Worm (Caenorhabditis elegans) whole organism, L1 larva: ENCODE measurements around the gene F27E5.5.

ENCODE experiments used
- alr-1 ChIP-seq: fragments of 200-800 bp; sonication (Bioruptor generic); optimal IDR thresholded peaks from 2 replicates; lab custom pipeline; 2018; ENCODE audit warnings: borderline replicate concordance, mild to moderate bottlenecking, missing genetic modification characterization, missing compliant biosample characterization
- ceh-90 ChIP-seq: sonication (generic microtip); optimal IDR thresholded peaks from 2 replicates; lab custom pipeline; 2016; ENCODE audit warnings: missing genetic modification characterization, missing compliant biosample characterization
- ces-1 ChIP-seq: fragments of 150-350 bp; optimal IDR thresholded peaks from 2 replicates; lab custom pipeline; 2014; ENCODE audit warnings: missing biosample characterization, missing genetic modification reagents, missing genetic modification characterization
- dpl-1 ChIP-seq, 3 experiments: fragments of 150-350 bp in 2 of 3; sonication (generic microtip) in 1 of 3; optimal IDR thresholded peaks; 2 replicates each; lab custom pipeline; 2014 to 2017; ENCODE audit warnings: missing biosample characterization in 3 of 3, missing genetic modification characterization in 3 of 3, missing genetic modification reagents in 3 of 3
- efl-1 ChIP-seq, 4 experiments: fragments of 150-350 bp; optimal IDR thresholded peaks in 3 of 4; peaks in 1 of 4; 1 replicate in 1 of 4; 2 replicates in 3 of 4; lab custom pipeline; 2014; ENCODE audit warnings: missing biosample characterization in 2 of 4, missing genetic modification characterization in 2 of 4, missing genetic modification reagents in 2 of 4
- elt-3 ChIP-seq, 6 experiments: fragments of 150-350 bp in 1 of 6; sonication (generic microtip); optimal IDR thresholded peaks; 2 replicates each; lab custom pipeline; 2017 to 2018; ENCODE audit warnings: missing biosample characterization in 6 of 6, missing genetic modification characterization in 6 of 6, inconsistent platforms in 1 of 6
- hlh-4 ChIP-seq: sonication (generic microtip); optimal IDR thresholded peaks from 2 replicates; lab custom pipeline; 2016; ENCODE audit warnings: mild to moderate bottlenecking, missing genetic modification characterization, missing compliant biosample characterization
- lin-13 ChIP-seq: fragments of 150-350 bp; optimal IDR thresholded peaks from 2 replicates; lab custom pipeline; 2014; ENCODE audit warnings: missing biosample characterization, missing genetic modification reagents, missing genetic modification characterization
- nhr-12 ChIP-seq: sonication (generic microtip); optimal IDR thresholded peaks from 2 replicates; lab custom pipeline; 2017; ENCODE audit warnings: missing biosample characterization, missing genetic modification characterization
- nhr-19 ChIP-seq: fragments of 200-800 bp; sonication (Bioruptor generic); conservative IDR thresholded peaks from 2 replicates; pipeline ENCODE4 v1.3.6; 2022; ENCODE audit warnings: missing genetic modification characterization, missing compliant biosample characterization
- nhr-90 ChIP-seq: sonication (generic microtip); optimal IDR thresholded peaks from 2 replicates; lab custom pipeline; 2016; ENCODE audit warnings: mild to moderate bottlenecking, missing genetic modification characterization, missing compliant biosample characterization; ENCODE audit not compliant: poor library complexity
- pag-3 ChIP-seq: sonication (generic microtip); optimal IDR thresholded peaks from 2 replicates; lab custom pipeline; 2017; ENCODE audit warnings: missing genetic modification characterization, mild to moderate bottlenecking, missing compliant biosample characterization, antibody characterized with exemption, borderline replicate concordance; ENCODE audit not compliant: insufficient read depth
- sox-4 ChIP-seq: sonication (generic microtip); optimal IDR thresholded peaks from 2 replicates; lab custom pipeline; 2016; ENCODE audit warnings: missing genetic modification characterization, missing compliant biosample characterization
- sup-37 ChIP-seq: fragments of 200-800 bp; sonication (Bioruptor generic); optimal IDR thresholded peaks from 2 replicates; lab custom pipeline; 2018; ENCODE audit warnings: mild to moderate bottlenecking, missing genetic modification characterization, missing compliant biosample characterization
- tbx-2 ChIP-seq: sonication (generic microtip); optimal IDR thresholded peaks from 2 replicates; lab custom pipeline; 2016; ENCODE audit warnings: missing genetic modification characterization, missing compliant biosample characterization

Gene F27E5.5

ce11 chrII:10094190-10094923 lies 37.3 kb downstream of the F27E5.5 start, which contains the start of gene lact-2 (continued):
- TF ChIP-seq pag-3 (tag; lab: Kevin White, UChicago), result no peak

ce11 chrII:10093120-10093519 lies 38.5 kb downstream of the F27E5.5 start:
- TF ChIP-seq nhr-90 (tag; lab: Kevin White, UChicago) (no peak), efl-1 (optimal IDR thresholded peaks at IDR 0.05; lab: Kevin White, UChicago) (no peak), efl-1 (GFP tag; optimal IDR thresholded peaks at IDR 0.05 in 1 of 2; lab: Kevin White, UChicago) (peak in 1 of 2 experiments; percentile 79)

DNA sequence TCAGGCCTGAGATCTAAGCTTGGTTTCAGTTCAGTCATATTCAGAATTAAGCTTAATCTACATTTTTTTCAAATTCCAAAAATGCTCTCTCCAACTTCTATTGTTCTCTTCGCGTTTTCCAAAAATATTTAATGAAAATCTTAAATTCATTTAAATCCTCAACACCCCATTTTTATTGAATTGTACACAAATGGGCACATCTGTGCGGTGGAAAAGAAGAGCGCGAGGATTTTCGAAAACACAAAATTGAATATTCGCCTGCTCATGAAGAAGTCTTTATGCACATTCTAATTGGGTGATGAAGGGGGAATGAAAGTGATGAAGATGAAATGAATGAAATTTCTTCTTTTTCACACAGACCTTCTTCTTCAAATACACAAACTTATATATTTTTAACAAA lies 47.2 kb downstream of the F27E5.5 start:
- TF ChIP-seq tbx-2 (tag; lab: Kevin White, UChicago) (no peak), hlh-4 (no peak), sox-4 (tag; lab: Kevin White, UChicago) (no peak), dpl-1 (GFP tag; optimal IDR thresholded peaks at IDR 0.05; lab: Kevin White, UChicago) (no peak), lin-13 (no peak), ceh-90 (tag; lab: Kevin White, UChicago) (no peak), ces-1 (GFP tag; lab: Kevin White, UChicago) (no peak), sup-37 (no peak), elt-3 (tag; optimal IDR thresholded peaks at IDR 0.05; lab: Kevin White, UChicago) (no peak), alr-1 (tag; lab: Kevin White, UChicago) (no peak), nhr-19 (GFP tag; lab: Robert Waterston, UW) (no peak), nhr-12 (tag; lab: Kevin White, UChicago) (no peak)
